Worm (Caenorhabditis elegans) whole organism, L1 larva: ENCODE data around the gene clec-238.

Experiments used
- ceh-63 ChIP-seq: fragments of 200-800 bp; sonication (Bioruptor generic); optimal IDR thresholded peaks from 2 replicates; lab custom pipeline; 2018; ENCODE audit warnings: mild to moderate bottlenecking, missing genetic modification characterization, missing compliant biosample characterization
- lsy-2 ChIP-seq, 2 experiments: fragments of 150-350 bp; optimal IDR thresholded peaks; 2 replicates each; lab custom pipeline; 2014; ENCODE audit warnings: missing biosample characterization in 2 of 2, missing genetic modification characterization in 2 of 2
- nhr-71 ChIP-seq: sonication (generic microtip); optimal IDR thresholded peaks from 2 replicates; lab custom pipeline; 2016; ENCODE audit warnings: mild to moderate bottlenecking, missing genetic modification characterization, moderate library complexity, missing compliant biosample characterization
- unc-130 ChIP-seq: fragments of 150-350 bp; optimal IDR thresholded peaks from 2 replicates; lab custom pipeline; 2017; ENCODE audit warnings: missing biosample characterization, missing genetic modification characterization, inconsistent platforms
- ztf-4 ChIP-seq: fragments of 150-350 bp; optimal IDR thresholded peaks from 2 replicates; lab custom pipeline; 2014; ENCODE audit warnings: missing biosample characterization, missing genetic modification characterization

DNA sequence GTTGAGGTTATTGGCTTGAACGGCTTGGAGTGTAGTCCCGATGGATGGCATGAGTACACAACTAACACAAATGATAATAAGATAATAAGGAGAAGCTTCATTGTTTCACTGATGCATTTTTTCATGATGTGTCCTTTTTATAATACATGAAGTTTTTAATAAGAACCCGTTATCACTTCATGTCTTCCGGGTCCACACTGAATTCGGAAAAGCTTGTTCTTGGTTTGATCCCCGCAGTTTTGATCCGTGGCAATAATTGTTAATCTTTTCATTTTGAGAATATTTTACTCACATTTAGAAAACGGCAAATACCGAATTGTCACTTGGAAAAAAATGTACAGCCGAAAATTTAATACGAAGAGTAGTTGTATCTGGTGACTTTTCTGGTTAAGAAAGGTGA is 37.0 kb downstream of the clec-238 start, which contains the start of gene Y102A5C.27:
- TF ChIP-seq lsy-2 (tag; optimal IDR thresholded peaks at IDR 0.05; lab: Kevin White, UChicago) (no peak), unc-130 (tag; lab: Kevin White, UChicago) (no peak), nhr-71 (tag; lab: Kevin White, UChicago) (no peak), ceh-63 (GFP tag; lab: Kevin White, UChicago) (no peak), ztf-4 (no peak)
